Worm (Caenorhabditis elegans) whole organism, L3 larva: ENCODE data around the gene F41B5.1.

Source experiments
- R02D3.7 ChIP-seq: fragments of 150-350 bp; optimal IDR thresholded peaks from 2 replicates; lab custom pipeline; 2014; ENCODE audit warnings: missing biosample characterization, missing genetic modification characterization
- ZK546.5 ChIP-seq: sonication (generic microtip); optimal IDR thresholded peaks from 2 replicates; lab custom pipeline; 2017; ENCODE audit warnings: missing biosample characterization, missing genetic modification characterization
- ceh-28 ChIP-seq: fragments of 150-350 bp; optimal IDR thresholded peaks from 2 replicates; lab custom pipeline; 2014; ENCODE audit warnings: missing biosample characterization, missing genetic modification reagents, missing genetic modification characterization
- daf-12 ChIP-seq: fragments of 150-350 bp; optimal IDR thresholded peaks from 2 replicates; lab custom pipeline; 2014; ENCODE audit warnings: missing biosample characterization, missing genetic modification reagents, missing genetic modification characterization
- egl-27 ChIP-seq: sonication (generic microtip); optimal IDR thresholded peaks from 4 replicates; lab custom pipeline; 2017; ENCODE audit warnings: missing biosample characterization, missing genetic modification reagents, missing genetic modification characterization
- elt-2 ChIP-seq: sonication (generic microtip); optimal IDR thresholded peaks from 2 replicates; lab custom pipeline; 2016; ENCODE audit warnings: missing genetic modification reagents, mild to moderate bottlenecking, missing genetic modification characterization, missing compliant biosample characterization
- eor-1 ChIP-seq, 2 experiments: fragments of 150-350 bp; optimal IDR thresholded peaks; 2 replicates each; lab custom pipeline; 2014 to 2018; ENCODE audit warnings: missing biosample characterization in 2 of 2, missing genetic modification characterization in 2 of 2
- fkh-2 ChIP-seq: fragments of 150-350 bp; optimal IDR thresholded peaks from 2 replicates; lab custom pipeline; 2014; ENCODE audit warnings: missing biosample characterization, missing genetic modification reagents, missing genetic modification characterization
- jun-1 ChIP-seq: fragments of 150-350 bp; optimal IDR thresholded peaks from 2 replicates; lab custom pipeline; 2014; ENCODE audit warnings: missing biosample characterization, missing genetic modification reagents, missing genetic modification characterization
- lin-39 ChIP-seq: fragments of 150-350 bp; optimal IDR thresholded peaks from 2 replicates; lab custom pipeline; 2018; ENCODE audit warnings: missing biosample characterization, missing genetic modification reagents, missing genetic modification characterization
- lsy-12 ChIP-seq: sonication (generic microtip); optimal IDR thresholded peaks from 2 replicates; lab custom pipeline; 2016; ENCODE audit warnings: mild to moderate bottlenecking, missing genetic modification characterization, missing compliant biosample characterization
- mdl-1 ChIP-seq: fragments of 150-350 bp; optimal IDR thresholded peaks from 2 replicates; lab custom pipeline; 2014; ENCODE audit warnings: missing biosample characterization, missing genetic modification characterization
- mml-1 ChIP-seq: fragments of 150-350 bp; sonication (generic microtip); optimal IDR thresholded peaks from 3 replicates; lab custom pipeline; 2014; ENCODE audit warnings: missing biosample characterization, missing genetic modification characterization
- nfya-1 ChIP-seq: sonication (generic microtip); optimal IDR thresholded peaks from 2 replicates; lab custom pipeline; 2017; ENCODE audit warnings: missing genetic modification characterization, mild to moderate bottlenecking, missing compliant biosample characterization, antibody characterized with exemption, moderate library complexity; ENCODE audit not compliant: insufficient read depth
- nhr-11 ChIP-seq: fragments of 150-350 bp; optimal IDR thresholded peaks from 2 replicates; lab custom pipeline; 2014; ENCODE audit warnings: missing biosample characterization, missing genetic modification characterization
- nhr-12 ChIP-seq: fragments of 150-350 bp; optimal IDR thresholded peaks from 2 replicates; lab custom pipeline; 2014; ENCODE audit warnings: missing biosample characterization, missing genetic modification characterization
- nhr-23 ChIP-seq: fragments of 150-350 bp; optimal IDR thresholded peaks from 2 replicates; lab custom pipeline; 2014; ENCODE audit warnings: missing biosample characterization, missing genetic modification reagents, missing genetic modification characterization
- nhr-25 ChIP-seq: sonication (generic microtip); optimal IDR thresholded peaks from 2 replicates; lab custom pipeline; 2017; ENCODE audit warnings: missing biosample characterization, missing genetic modification characterization
- nhr-28 ChIP-seq: fragments of 150-350 bp; optimal IDR thresholded peaks from 2 replicates; lab custom pipeline; 2014; ENCODE audit warnings: missing biosample characterization, missing genetic modification characterization
- nhr-67 ChIP-seq: fragments of 150-350 bp; optimal IDR thresholded peaks from 2 replicates; lab custom pipeline; 2014; ENCODE audit warnings: missing biosample characterization, missing genetic modification characterization
- nhr-76 ChIP-seq: fragments of 150-350 bp; sonication (generic microtip); optimal IDR thresholded peaks from 5 replicates; lab custom pipeline; 2014; ENCODE audit warnings: missing biosample characterization, missing genetic modification characterization
- pha-4 ChIP-seq: fragments of 150-350 bp; optimal IDR thresholded peaks from 2 replicates; lab custom pipeline; 2014; ENCODE audit warnings: missing biosample characterization, missing genetic modification reagents, missing genetic modification characterization
- pqm-1 ChIP-seq: fragments of 150-350 bp; optimal IDR thresholded peaks from 2 replicates; lab custom pipeline; 2017; ENCODE audit warnings: missing biosample characterization, missing genetic modification characterization, inconsistent platforms
- sea-2 ChIP-seq: fragments of 150-350 bp; sonication (generic microtip); optimal IDR thresholded peaks from 4 replicates; lab custom pipeline; 2014; ENCODE audit warnings: missing biosample characterization, missing genetic modification reagents, missing genetic modification characterization
- skn-1 ChIP-seq: fragments of 150-350 bp; optimal IDR thresholded peaks from 2 replicates; lab custom pipeline; 2014; ENCODE audit warnings: missing biosample characterization, missing genetic modification characterization
- tbx-2 ChIP-seq: sonication (generic microtip); optimal IDR thresholded peaks from 2 replicates; lab custom pipeline; 2016; ENCODE audit warnings: mild to moderate bottlenecking, missing genetic modification characterization, missing compliant biosample characterization
- unc-39 ChIP-seq: sonication (generic microtip); optimal IDR thresholded peaks from 4 replicates; lab custom pipeline; 2017; ENCODE audit warnings: missing biosample characterization, missing genetic modification characterization
- unc-62 ChIP-seq: fragments of 150-350 bp; sonication (generic microtip); optimal IDR thresholded peaks from 4 replicates; lab custom pipeline; 2014; ENCODE audit warnings: missing biosample characterization, missing genetic modification reagents, missing genetic modification characterization
- zag-1 ChIP-seq: fragments of 150-350 bp; optimal IDR thresholded peaks from 2 replicates; lab custom pipeline; 2014; ENCODE audit warnings: missing biosample characterization, missing genetic modification characterization
- ztf-11 ChIP-seq: fragments of 150-350 bp; optimal IDR thresholded peaks from 2 replicates; lab custom pipeline; 2014; ENCODE audit warnings: missing biosample characterization, missing genetic modification characterization
- ztf-4 ChIP-seq: fragments of 150-350 bp; optimal IDR thresholded peaks from 2 replicates; lab custom pipeline; 2014; ENCODE audit warnings: missing biosample characterization, missing genetic modification characterization

F41B5.1 gene

DNA sequence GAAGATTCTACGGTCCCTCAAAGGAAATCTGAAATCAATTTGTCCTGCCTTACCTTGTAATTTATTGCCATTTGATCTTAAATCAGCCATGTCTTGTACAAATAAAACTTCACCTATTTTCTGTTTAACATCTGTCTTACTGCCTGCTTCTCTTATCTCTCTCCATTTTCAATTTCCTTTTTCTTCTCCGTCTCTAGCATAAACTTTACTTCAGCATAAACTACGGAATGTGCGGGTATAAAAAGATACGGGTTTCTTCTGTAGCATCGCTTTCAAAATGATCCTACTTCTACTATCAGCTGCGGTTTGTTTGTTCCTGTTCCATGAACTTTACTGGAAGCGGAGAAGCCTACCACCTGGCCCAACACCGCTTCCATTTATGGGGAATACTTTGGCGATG lies 10.6 kb upstream of the F41B5.1 start, which contains the start of gene cyp-33C5 (continued):
- TF ChIP-seq nhr-23 (tag; lab: Kevin White, UChicago) (peak; percentile 18), tbx-2 (no peak), daf-12 (no peak), pha-4 (tag; lab: Kevin White, UChicago) (peak; percentile 77), ztf-11 (tag; lab: Kevin White, UChicago) (no peak), lin-39 (tag; lab: Kevin White, UChicago) (no peak)

DNA sequence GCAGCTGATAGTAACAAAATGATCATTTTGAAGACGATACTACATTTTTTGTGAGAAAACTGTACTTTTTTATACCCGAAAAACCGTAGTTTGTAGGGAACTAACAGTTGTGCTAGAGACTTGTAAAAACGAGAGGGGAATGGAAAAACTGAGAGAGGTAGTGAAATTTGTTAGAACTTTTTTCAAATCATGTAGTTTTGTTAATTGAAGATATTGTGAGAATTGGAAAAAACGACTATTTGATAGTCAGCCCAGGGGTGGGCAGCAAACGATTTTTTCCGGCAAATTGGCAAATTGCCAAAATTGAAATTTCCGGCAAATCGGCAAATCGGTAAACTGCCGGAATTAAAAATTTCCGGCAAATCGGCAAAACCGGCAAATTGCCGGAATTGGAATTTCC lies 6.0 kb upstream of the F41B5.1 start, which contains the start of gene cyp-33C6:
cyp-33C6 (minus strand) TSS at position 101 of the 400 bp plus-strand sequence.
- TF ChIP-seq jun-1 (tag; lab: Kevin White, UChicago) (no peak), nhr-76 (tag; lab: Kevin White, UChicago) (no peak), nhr-28 (tag; lab: Kevin White, UChicago) (no peak), unc-62 (GFP tag; lab: Kevin White, UChicago) (no peak), skn-1 (no peak), nhr-25 (tag; lab: Kevin White, UChicago) (no peak), daf-12 (no peak), ZK546.5 (tag; lab: Kevin White, UChicago) (no peak), lsy-12 (tag; lab: Kevin White, UChicago) (no peak), ceh-28 (tag; lab: Kevin White, UChicago) (no peak)
- TF ChIP-seq, all 47 proteins: peak for 0

DNA sequence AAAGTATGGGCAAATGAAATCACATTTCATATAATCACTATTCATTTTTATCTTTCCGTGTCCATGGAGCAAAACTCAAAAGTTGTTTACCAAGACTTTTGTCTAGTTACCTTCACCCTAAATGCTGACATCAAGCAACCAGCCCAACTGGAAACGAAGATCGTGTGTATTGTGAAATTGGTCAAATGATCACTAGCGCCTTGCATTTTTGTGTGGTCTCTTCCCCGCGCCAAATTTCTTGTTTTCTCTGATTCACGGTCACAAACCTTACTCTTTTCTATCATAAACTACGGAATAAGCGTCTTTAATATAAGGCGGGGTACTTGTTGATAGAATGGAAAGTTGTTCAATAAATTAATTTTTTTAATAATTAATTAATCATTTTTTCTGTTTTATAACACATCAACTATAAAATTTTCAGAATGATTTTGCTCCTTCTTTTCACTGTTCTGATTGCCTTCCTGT lies 5.2 kb upstream of the F41B5.1 start, which contains the start of gene cyp-33C7:
cyp-33C7 (plus strand) TSS at position 415 of the 465 bp plus-strand sequence.
- TF ChIP-seq elt-2 (tag; lab: Kevin White, UChicago) (peak; percentile 78), R02D3.7 (tag; lab: Kevin White, UChicago) (no peak), nhr-23 (tag; lab: Kevin White, UChicago) (peak; percentile 19), jun-1 (tag; lab: Kevin White, UChicago) (peak; percentile 71), pha-4 (tag; lab: Kevin White, UChicago) (peak; percentile 72), nfya-1 (tag; lab: Kevin White, UChicago) (peak; percentile 20), ceh-28 (tag; lab: Kevin White, UChicago) (peak; percentile 15), pqm-1 (peak; percentile 68), eor-1 (tag; optimal IDR thresholded peaks at IDR 0.05; lab: Kevin White, UChicago) (no peak)
- TF ChIP-seq, all 47 proteins: peak for 7

DNA sequence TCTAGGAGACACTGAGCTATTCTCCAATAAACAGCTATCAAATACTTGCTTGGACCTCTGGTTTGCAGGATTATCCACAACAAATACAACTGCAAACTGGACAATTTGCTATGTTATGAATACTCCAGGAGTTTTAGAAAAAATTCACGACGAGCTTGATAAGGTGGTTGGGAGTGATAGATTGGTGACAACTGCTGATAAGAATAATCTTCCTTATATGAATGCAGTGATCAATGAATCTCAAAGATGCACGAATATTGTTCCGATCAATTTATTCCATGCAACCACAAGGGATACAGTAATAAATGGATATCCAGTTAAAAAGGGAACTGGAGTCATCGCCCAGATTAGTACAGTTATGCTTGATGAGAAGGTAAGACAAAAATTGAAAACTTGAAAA lies 3.6 kb upstream of the F41B5.1 start:
- TF ChIP-seq egl-27 (tag; lab: Kevin White, UChicago) (no peak), elt-2 (tag; lab: Kevin White, UChicago) (peak; percentile 55), pqm-1 (peak; percentile 13), unc-62 (GFP tag; lab: Kevin White, UChicago) (no peak)
- TF ChIP-seq, all 47 proteins: peak for 2

DNA sequence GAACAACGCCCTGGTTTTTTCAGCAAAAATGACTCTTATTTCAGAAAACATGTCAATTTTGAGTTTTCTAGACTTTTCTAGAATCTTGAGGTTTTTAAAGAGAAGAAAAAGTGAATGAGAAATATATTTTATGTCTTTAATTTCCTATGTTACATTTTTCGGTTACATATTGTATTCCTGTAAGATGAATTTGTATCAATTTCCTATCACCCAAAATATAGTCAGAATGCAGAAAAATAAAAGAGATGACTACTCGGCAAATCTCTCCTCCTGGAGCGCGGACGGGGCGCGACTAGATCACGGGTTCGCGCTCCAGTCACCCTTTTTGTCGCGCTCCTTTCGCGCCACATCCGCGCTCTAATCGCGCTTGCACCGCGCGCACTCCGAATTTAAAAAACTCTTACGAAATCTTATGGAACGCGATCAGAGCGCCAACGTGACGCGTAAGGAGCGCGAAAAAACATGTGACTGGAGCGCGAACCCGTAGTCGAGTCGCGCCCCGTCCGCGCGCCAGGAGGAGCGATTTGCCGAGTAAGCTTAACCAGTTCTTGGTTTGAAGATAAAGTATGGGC lies 694 bp upstream of the F41B5.1 start, which contains the start of gene str-253:
str-253 (minus strand) TSS at position 51 of the 572 bp plus-strand sequence.
- TF ChIP-seq elt-2 (tag; lab: Kevin White, UChicago) (no peak), jun-1 (tag; lab: Kevin White, UChicago) (no peak), lin-39 (tag; lab: Kevin White, UChicago) (no peak), sea-2 (no peak), lsy-12 (tag; lab: Kevin White, UChicago) (no peak), mml-1 (tag; lab: Kevin White, UChicago) (no peak), nhr-67 (tag; lab: Kevin White, UChicago) (no peak), ztf-11 (tag; lab: Kevin White, UChicago) (no peak), nhr-12 (no peak), mdl-1 (tag; lab: Kevin White, UChicago) (no peak), tbx-2 (no peak), nhr-23 (tag; lab: Kevin White, UChicago) (no peak)

DNA sequence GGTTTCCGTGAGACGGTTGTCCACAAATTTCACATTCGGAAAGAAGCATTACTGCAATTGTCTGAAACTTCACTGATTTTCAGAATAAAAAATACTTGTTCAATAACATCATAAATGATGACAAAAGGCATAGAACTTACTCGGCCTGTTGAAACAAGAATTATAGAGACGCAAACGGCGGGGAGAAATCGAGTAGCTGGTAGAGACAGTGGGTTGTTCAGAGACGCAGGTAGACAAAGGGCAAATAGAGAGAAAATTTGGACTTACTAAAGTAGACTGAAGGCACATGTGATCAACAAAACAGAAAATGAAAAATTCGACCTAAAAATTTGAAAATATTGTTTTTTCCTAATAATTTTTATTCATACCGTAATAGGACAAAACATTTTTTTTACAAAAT lies 4.4 kb downstream of the F41B5.1 start, which contains the start of gene nhr-182:
nhr-182 (minus strand) TSS at position 178 of the 400 bp plus-strand sequence.
- TF ChIP-seq skn-1 (peak; percentile 89), nhr-76 (tag; lab: Kevin White, UChicago) (no peak), zag-1 (tag; lab: Kevin White, UChicago) (no peak), elt-2 (tag; lab: Kevin White, UChicago) (peak; percentile 28), nhr-23 (tag; lab: Kevin White, UChicago) (peak; percentile 3), jun-1 (tag; lab: Kevin White, UChicago) (no peak), sea-2 (no peak), nhr-11 (tag; lab: Kevin White, UChicago) (no peak), pha-4 (tag; lab: Kevin White, UChicago) (peak; percentile 83), pqm-1 (no peak), unc-39 (tag; lab: Kevin White, UChicago) (no peak), nfya-1 (tag; lab: Kevin White, UChicago) (peak; percentile 16), fkh-2 (tag; lab: Kevin White, UChicago) (no peak), ztf-4 (tag; lab: Kevin White, UChicago) (no peak)
